Fruit fly (Drosophila melanogaster): Measurements from ENCODE around the gene CG12986.

The CG12986 gene

DNA sequence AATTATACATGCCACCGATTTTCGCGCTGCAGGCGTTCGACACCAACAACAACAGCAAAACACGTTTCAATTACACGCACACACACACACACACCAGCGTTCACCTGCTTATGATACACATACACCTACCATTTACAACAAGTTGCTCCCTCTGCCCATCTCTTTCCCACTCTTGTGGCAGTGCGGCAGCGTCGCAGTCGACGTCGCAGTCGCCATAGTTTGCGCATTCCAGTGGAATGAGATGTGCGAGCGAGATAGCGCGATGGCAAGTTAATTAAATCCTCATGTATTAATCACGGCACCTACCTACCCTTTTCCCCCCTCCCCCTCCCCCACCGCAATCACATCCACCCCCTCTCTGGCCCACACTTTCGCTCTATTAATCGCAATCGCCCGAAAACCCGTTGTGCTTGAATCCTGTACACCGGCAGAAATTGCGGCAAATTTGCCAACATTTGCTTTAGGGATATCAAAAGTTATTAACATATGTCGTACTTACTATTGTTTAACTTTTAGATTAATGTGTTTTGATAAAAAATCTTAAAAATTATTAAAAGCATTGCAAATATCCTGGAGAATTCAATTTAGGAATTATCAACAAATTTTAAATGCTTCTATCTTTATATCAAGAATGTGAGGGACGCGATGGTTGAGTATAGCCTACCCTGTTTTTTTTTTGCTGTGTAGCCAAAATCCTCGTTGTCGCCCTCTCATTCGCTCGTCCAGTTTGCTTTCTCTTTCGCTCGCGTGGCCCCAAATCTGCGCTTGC lies 16.9 kb downstream of the CG12986 start (continued):
- no peak for TF ChIP-seq dm (GFP tag; optimal IDR thresholded peaks at IDR 0.05)
- TF ChIP-seq ind (GFP tag; optimal IDR thresholded peaks at IDR 0.05) = peak; percentile 28
- TF ChIP-seq CG4328 (GFP tag; optimal IDR thresholded peaks at IDR 0.05) = no peak
- no peak for TF ChIP-seq Fer1 (GFP tag; optimal IDR thresholded peaks at IDR 0.05)
- TF ChIP-seq CG2712 (tag; optimal IDR thresholded peaks at IDR 0.05) = peak; percentile 3
- TF ChIP-seq CG1832 (GFP tag; optimal IDR thresholded peaks at IDR 0.05) = peak; percentile 54
- no peak for TF ChIP-seq CG14965 (GFP tag; optimal IDR thresholded peaks at IDR 0.05; ENCODE audit: borderline replicate concordance)
- no peak for TF ChIP-seq Awh (GFP tag; IDR thresholded peaks at IDR 0.05)
- TF ChIP-seq ewg (GFP tag; optimal IDR thresholded peaks at IDR 0.05) = peak; percentile 64
- no peak for TF ChIP-seq Fer2 (tag; optimal IDR thresholded peaks at IDR 0.05)
- no peak for TF ChIP-seq ase (GFP tag; IDR thresholded peaks at IDR 0.05)
- no peak for TF ChIP-seq CG34224 (GFP tag; IDR thresholded peaks at IDR 0.05; ENCODE audit: partially characterized antibody)
- peak; percentile 51 for TF ChIP-seq slou (GFP tag; optimal IDR thresholded peaks at IDR 0.05)
- no peak for TF ChIP-seq HLH3B (GFP tag; IDR thresholded peaks at IDR 0.05)
- TF ChIP-seq lmd (GFP tag; IDR thresholded peaks at IDR 0.05) = peak; percentile 55
- TF ChIP-seq onecut (GFP tag; IDR thresholded peaks at IDR 0.05) = no peak
- peak in 1 of 2 experiments; percentile 22 for TF ChIP-seq dpn (GFP tag; optimal IDR thresholded peaks at IDR 0.05)
- no peak for TF ChIP-seq CG16813 (GFP tag; IDR thresholded peaks at IDR 0.05; ENCODE audit: partially characterized antibody)
- no peak for TF ChIP-seq dan (GFP tag; IDR thresholded peaks at IDR 0.05)
- peak; percentile 23; the same call in 1 of the 3 replicates for TF ChIP-seq croc (GFP tag; conservative IDR thresholded peaks at IDR 0.05)
- no peak for TF ChIP-seq ash1 (GFP tag; optimal IDR thresholded peaks at IDR 0.05)
- no peak for TF ChIP-seq CG11723 (GFP tag; optimal IDR thresholded peaks at IDR 0.05)
- no peak for TF ChIP-seq CG12769 (tag; optimal IDR thresholded peaks at IDR 0.05)
- TF ChIP-seq Opbp (GFP tag; IDR thresholded peaks at IDR 0.05; ENCODE audit: partially characterized antibody) = no peak
- no peak for TF ChIP-seq amos (GFP tag; IDR thresholded peaks at IDR 0.05; ENCODE audit: partially characterized antibody)
- TF ChIP-seq CG15479 (GFP tag; optimal IDR thresholded peaks at IDR 0.05) = peak; percentile 24
- TF ChIP-seq emc (GFP tag; optimal IDR thresholded peaks at IDR 0.05) = no peak
- peak in 1 of 3 experiments; percentile 38 for TF ChIP-seq lola (GFP tag; optimal IDR thresholded peaks at IDR 0.05)
- TF ChIP-seq vfl (GFP tag; optimal IDR thresholded peaks at IDR 0.05) = no peak
- no peak for TF ChIP-seq MESR4 (GFP tag; optimal IDR thresholded peaks at IDR 0.05)
- no peak for TF ChIP-seq wor (GFP tag; IDR thresholded peaks at IDR 0.05)
- peak; percentile 34 for TF ChIP-seq HHEX (GFP tag; optimal IDR thresholded peaks at IDR 0.05)
- no peak for TF ChIP-seq CG3065 (GFP tag; optimal IDR thresholded peaks at IDR 0.05)
- no peak for TF ChIP-seq Atf-2 (GFP tag; optimal IDR thresholded peaks at IDR 0.05)
- TF ChIP-seq luna (GFP tag; optimal IDR thresholded peaks at IDR 0.05) = no peak
- TF ChIP-seq exex (tag; optimal IDR thresholded peaks at IDR 0.05) = no peak
- no peak for TF ChIP-seq CG6683 (GFP tag; optimal IDR thresholded peaks at IDR 0.05)
- no peak for TF ChIP-seq CG4854 (GFP tag; optimal IDR thresholded peaks at IDR 0.05)
- peak; percentile 69 for TF ChIP-seq vvl (GFP tag; IDR thresholded peaks at IDR 0.05)
- TF ChIP-seq ap (GFP tag; IDR thresholded peaks at IDR 0.05) = no peak
- TF ChIP-seq repo (GFP tag; optimal IDR thresholded peaks at IDR 0.05) = no peak
- TF ChIP-seq CG32772 (GFP tag; IDR thresholded peaks at IDR 0.05) = no peak
- peak; percentile 42; the same call in 1 of the 2 replicates for TF ChIP-seq slbo (GFP tag; IDR thresholded peaks at IDR 0.05)
- no peak for TF ChIP-seq en (GFP tag; optimal IDR thresholded peaks at IDR 0.05)
- TF ChIP-seq zf30C (GFP tag; optimal IDR thresholded peaks at IDR 0.05) = peak; percentile 51
- TF ChIP-seq Optix (GFP tag; IDR thresholded peaks at IDR 0.05) = no peak
- TF ChIP-seq ato (GFP tag; IDR thresholded peaks at IDR 0.05; ENCODE audit: partially characterized antibody) = no peak
- TF ChIP-seq Sin3A (optimal IDR thresholded peaks at IDR 0.05) = no peak
- TF ChIP-seq gfzf (GFP tag; optimal IDR thresholded peaks at IDR 0.05) = no peak
